Worm (Caenorhabditis elegans) whole organism, young adult: ENCODE measurements around the gene Y60A3A.23.

ENCODE experiments used
- B0019.2 ChIP-seq: fragments of 200-800 bp; sonication (Bioruptor generic); conservative IDR thresholded peaks from 2 replicates; pipeline ENCODE4 v1.3.6; 2022; ENCODE audit warnings: missing genetic modification reagents, missing genetic modification characterization, missing compliant biosample characterization
- F10E7.11 ChIP-seq: sonication (generic microtip); optimal IDR thresholded peaks from 2 replicates; lab custom pipeline; 2017; ENCODE audit warnings: mild to moderate bottlenecking, missing genetic modification characterization, moderate library complexity, missing compliant biosample characterization
- K11D2.4 ChIP-seq: fragments of 200-800 bp; sonication (Bioruptor generic); IDR thresholded peaks from 2 replicates; pipeline ENCODE4 v1.3.6; 2022; ENCODE audit warnings: missing genetic modification reagents, missing genetic modification characterization, missing compliant biosample characterization
- unc-62 ChIP-seq: fragments of 150-350 bp; optimal IDR thresholded peaks from 2 replicates; lab custom pipeline; 2014; ENCODE audit warnings: missing biosample characterization, missing genetic modification reagents, missing genetic modification characterization

ce11 chrV:19978220-19978619 lies 29.4 kb upstream of the Y60A3A.23 start, which contains the start of gene srh-183:
- TF ChIP-seq K11D2.4 (GFP tag; lab: Robert Waterston, UW) = no peak
- TF ChIP-seq F10E7.11 (tag; lab: Kevin White, UChicago) = no peak
- no peak for TF ChIP-seq B0019.2 (GFP tag; lab: Robert Waterston, UW)
- TF ChIP-seq unc-62 (GFP tag; lab: Kevin White, UChicago) = no peak
